Worm (Caenorhabditis elegans) whole organism, mixed stage, embryonic: Measurements from ENCODE around the gene gpa-6.

Experiments used
- elt-3 ChIP-seq: fragments of 150-350 bp; optimal IDR thresholded peaks from 2 replicates; lab custom pipeline; 2014; ENCODE audit warnings: missing biosample characterization, missing genetic modification characterization
- nhr-237 ChIP-seq: fragments of 150-350 bp; optimal IDR thresholded peaks from 2 replicates; lab custom pipeline; 2014; ENCODE audit warnings: missing biosample characterization, missing genetic modification characterization
- nhr-76 ChIP-seq: sonication (generic microtip); optimal IDR thresholded peaks from 2 replicates; lab custom pipeline; 2017; ENCODE audit warnings: missing biosample characterization, missing genetic modification characterization

DNA sequence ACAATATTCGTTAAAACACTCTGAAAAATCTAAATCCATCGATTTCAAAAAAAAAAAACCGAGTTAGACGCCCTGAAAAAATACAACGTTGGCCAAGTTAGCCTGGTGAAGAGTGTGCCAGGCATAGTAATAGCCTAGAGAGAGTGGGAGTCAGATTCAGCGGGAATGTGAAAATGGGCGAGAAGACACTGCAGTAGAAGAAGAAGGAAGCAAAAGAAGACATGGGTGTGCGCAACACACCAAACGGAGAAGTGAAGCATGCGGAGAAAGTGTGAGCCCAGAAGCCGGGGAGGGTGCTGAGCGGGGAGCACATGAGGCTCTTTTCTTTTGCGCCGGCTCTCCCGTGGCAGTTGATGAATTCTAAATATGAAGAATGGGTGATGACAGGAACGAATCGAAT, 19.8 kb upstream of the gpa-6 start:
- TF ChIP-seq elt-3 (no peak), nhr-76 (no peak), nhr-237 (tag; lab: Kevin White, UChicago) (no peak)
